Worm (Caenorhabditis elegans) whole organism, late embryonic: Measurements from ENCODE around the gene lelo-4.

Experiments
- ceh-9 ChIP-seq: sonication (generic microtip); optimal IDR thresholded peaks from 2 replicates; lab custom pipeline; 2016; ENCODE audit warnings: mild to moderate bottlenecking, missing genetic modification characterization, inconsistent platforms, missing compliant biosample characterization
- dve-1 ChIP-seq: sonication (generic microtip); optimal IDR thresholded peaks from 2 replicates; lab custom pipeline; 2017; ENCODE audit warnings: antibody characterized with exemption, mild to moderate bottlenecking, missing genetic modification characterization, missing compliant biosample characterization
- ets-4 ChIP-seq: sonication (generic microtip); optimal IDR thresholded peaks from 2 replicates; lab custom pipeline; 2016; ENCODE audit warnings: missing genetic modification characterization, missing compliant biosample characterization
- fax-1 ChIP-seq: sonication (generic microtip); optimal IDR thresholded peaks from 2 replicates; lab custom pipeline; 2016; ENCODE audit warnings: missing genotype, missing genetic modification characterization, missing compliant biosample characterization
- pqm-1 ChIP-seq: sonication (generic microtip); optimal IDR thresholded peaks from 2 replicates; lab custom pipeline; 2016; ENCODE audit warnings: missing genetic modification characterization, missing compliant biosample characterization
- tbx-2 ChIP-seq: sonication (generic microtip); optimal IDR thresholded peaks from 2 replicates; lab custom pipeline; 2016; ENCODE audit warnings: missing genetic modification characterization, missing compliant biosample characterization

ce11 chrII:5725094-5725493, 10.4 kb downstream of the lelo-4 start:
- no peak for TF ChIP-seq ets-4 (tag; lab: Kevin White, UChicago)
- no peak for TF ChIP-seq fax-1 (tag; lab: Kevin White, UChicago)
- TF ChIP-seq dve-1 (tag; lab: Kevin White, UChicago) = no peak
- no peak for TF ChIP-seq pqm-1 (tag; lab: Kevin White, UChicago)
- peak; percentile 29 for TF ChIP-seq tbx-2 (tag; lab: Kevin White, UChicago)
- no peak for TF ChIP-seq ceh-9 (tag; lab: Kevin White, UChicago)
